Fruit fly (Drosophila melanogaster): ENCODE results near the gene CG14658.
A peak's percentile ranks its signal among the peaks of the same experiment; 100 is the strongest.

Gene CG14658

dm6 chr3R:4804828-4805707 lies 25.2 kb downstream of the CG14658 start (continued):
- TF ChIP-seq Abd-B (GFP tag; optimal IDR thresholded peaks at IDR 0.05) (peak; percentile 64), pita (GFP tag; optimal IDR thresholded peaks at IDR 0.05) (no peak), tap (tag; optimal IDR thresholded peaks at IDR 0.05) (peak; percentile 62), CG18262 (tag; optimal IDR thresholded peaks at IDR 0.05) (peak; percentile 86), yki (optimal IDR thresholded peaks at IDR 0.05) (no peak), Chrac-16 (GFP tag; optimal IDR thresholded peaks at IDR 0.05) (peak; percentile 48), Mes4 (GFP tag; optimal IDR thresholded peaks at IDR 0.05) (peak; percentile 13), croc (GFP tag; conservative IDR thresholded peaks at IDR 0.05) (no peak), mirr (GFP tag; optimal IDR thresholded peaks at IDR 0.05) (peak; percentile 33), sug (tag; optimal IDR thresholded peaks at IDR 0.05) (no peak), zen (tag; optimal IDR thresholded peaks at IDR 0.05) (peak; percentile 28), CG8089 (GFP tag; optimal IDR thresholded peaks at IDR 0.05) (no peak), CG16815 (GFP tag; optimal IDR thresholded peaks at IDR 0.05) (peak; percentile 43), dmrt11E (tag; optimal IDR thresholded peaks at IDR 0.05) (peak; percentile 74), Sox100B (GFP tag; optimal IDR thresholded peaks at IDR 0.05) (peak; percentile 77), dysf (GFP tag; IDR thresholded peaks at IDR 0.05) (peak; percentile 75), insv (GFP tag; optimal IDR thresholded peaks at IDR 0.05) (no peak), Doc2 (GFP tag; IDR thresholded peaks at IDR 0.05) (no peak), Deaf1 (tag; optimal IDR thresholded peaks at IDR 0.05) (peak; percentile 39), pum (GFP tag; optimal IDR thresholded peaks at IDR 0.05) (peak; percentile 14), gsb-n (tag; optimal IDR thresholded peaks at IDR 0.05) (peak; percentile 76), CG10147 (GFP tag; optimal IDR thresholded peaks at IDR 0.05) (peak; percentile 45), Vsx1 (GFP tag; optimal IDR thresholded peaks at IDR 0.05) (no peak), HLH54F (GFP tag; optimal IDR thresholded peaks at IDR 0.05) (no peak), slou (GFP tag; optimal IDR thresholded peaks at IDR 0.05) (no peak), CG9876 (GFP tag; optimal IDR thresholded peaks at IDR 0.05) (no peak), CG11456 (GFP tag; IDR thresholded peaks at IDR 0.05) (no peak), CG17328 (GFP tag; IDR thresholded peaks at IDR 0.05) (peak; percentile 42), row (GFP tag; IDR thresholded peaks at IDR 0.05) (peak; percentile 73), CG17385 (GFP tag; optimal IDR thresholded peaks at IDR 0.05) (peak; percentile 66), Sry-β (GFP tag; optimal IDR thresholded peaks at IDR 0.05) (peak; percentile 79), ems (GFP tag; optimal IDR thresholded peaks at IDR 0.05) (no peak), CG13775 (GFP tag; optimal IDR thresholded peaks at IDR 0.05) (peak; percentile 32), CG12219 (GFP tag; optimal IDR thresholded peaks at IDR 0.05) (no peak), NfI (GFP tag; optimal IDR thresholded peaks at IDR 0.05) (peak; percentile 49), CG4282 (GFP tag; optimal IDR thresholded peaks at IDR 0.05) (peak; percentile 63), dmrt99B (tag; optimal IDR thresholded peaks at IDR 0.05) (peak; percentile 80), tgo (GFP tag; IDR thresholded peaks at IDR 0.05) (peak; percentile 54; the same call in 2 of the 3 replicates), ci (GFP tag; IDR thresholded peaks at IDR 0.05) (no peak; the same call in 1 of the 3 replicates), klu (GFP tag; IDR thresholded peaks at IDR 0.05) (peak; percentile 17; the same call in 1 of the 2 replicates), fd64A (GFP tag; optimal IDR thresholded peaks at IDR 0.05) (peak; percentile 20), eyg (GFP tag; optimal IDR thresholded peaks at IDR 0.05) (peak; percentile 11), gem (tag; optimal IDR thresholded peaks at IDR 0.05) (peak; percentile 90), HmgZ (tag; optimal IDR thresholded peaks at IDR 0.05) (peak; percentile 29), ap (GFP tag; IDR thresholded peaks at IDR 0.05) (peak; percentile 49; the same call in 1 of the 2 replicates), BEAF-32 (GFP tag; optimal IDR thresholded peaks at IDR 0.05) (peak; percentile 8), otp (GFP tag; IDR thresholded peaks at IDR 0.05) (peak; percentile 34; the same call in 1 of the 3 replicates), HmgD (GFP tag; optimal IDR thresholded peaks at IDR 0.05) (no peak), CG7839 (tag; optimal IDR thresholded peaks at IDR 0.05) (peak; percentile 83)

Data from whole organism, embryonic.